Fruit fly (Drosophila melanogaster): Measurements from ENCODE around the gene CG14294.
A peak's percentile ranks its signal among the peaks of the same experiment; 100 is the strongest.

CG14294 gene

DNA sequence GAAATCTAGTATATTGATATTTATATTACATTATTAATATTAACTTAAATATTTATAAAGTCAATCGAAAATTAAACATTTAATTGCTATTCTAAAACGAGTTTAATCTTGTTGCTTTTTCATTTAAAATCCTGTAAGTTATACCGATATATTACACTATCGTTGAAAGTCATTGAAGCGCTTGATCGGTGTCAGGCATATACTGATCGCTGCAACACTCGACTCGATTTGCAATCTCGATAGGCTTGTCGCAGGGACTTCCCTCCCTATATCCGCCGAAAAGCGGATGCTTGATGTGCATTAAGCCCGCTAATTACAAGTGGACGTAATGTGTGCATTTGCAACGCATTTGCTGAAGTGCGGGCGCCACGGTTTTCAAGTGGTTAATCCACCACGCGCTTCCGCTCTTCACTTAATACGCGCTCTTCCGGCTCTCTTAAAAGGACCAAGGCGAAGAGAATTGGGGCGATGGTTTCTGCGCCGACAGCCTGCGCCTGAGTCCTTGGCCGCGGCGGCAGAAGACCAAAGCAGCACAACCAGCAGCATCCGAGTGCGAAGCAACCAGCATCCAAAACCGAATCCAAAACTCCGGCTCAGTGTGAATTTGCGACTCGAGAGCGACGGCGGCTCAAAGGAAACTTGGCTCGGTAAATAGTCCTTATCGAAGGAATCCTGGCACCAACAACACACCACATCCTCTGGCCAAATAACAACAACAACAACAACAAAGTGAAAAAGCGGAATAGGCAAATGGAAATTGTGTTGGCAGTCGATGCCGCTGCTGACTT lies 27.0 kb upstream of the CG14294 start, which contains the start of gene CG42613 (continued):
- TF ChIP-seq CG10565 (GFP tag; optimal IDR thresholded peaks at IDR 0.05) = no peak
- peak; percentile 57 for TF ChIP-seq CG11723 (GFP tag; optimal IDR thresholded peaks at IDR 0.05)
- TF ChIP-seq Sry-β (GFP tag; optimal IDR thresholded peaks at IDR 0.05) = peak; percentile 45
- TF ChIP-seq CG8290 (GFP tag; optimal IDR thresholded peaks at IDR 0.05) = peak; percentile 18
- TF ChIP-seq CG8290 (tag; optimal IDR thresholded peaks at IDR 0.05) = peak; percentile 75 to 93
- peak; percentile 81 for TF ChIP-seq Asciz (GFP tag; optimal IDR thresholded peaks at IDR 0.05)
- peak; percentile 68; the same call in 1 of the 3 replicates for TF ChIP-seq CG34224 (GFP tag; IDR thresholded peaks at IDR 0.05; ENCODE audit: partially characterized antibody)
- no peak for TF ChIP-seq CG14667 (GFP tag; IDR thresholded peaks at IDR 0.05)
- TF ChIP-seq ind (GFP tag; optimal IDR thresholded peaks at IDR 0.05) = peak; percentile 31
- TF ChIP-seq Ets97D (GFP tag; optimal IDR thresholded peaks at IDR 0.05) = peak; percentile 95
- no peak for TF ChIP-seq tna (GFP tag; IDR thresholded peaks at IDR 0.05; ENCODE audit: partially characterized antibody)
- TF ChIP-seq CG12391 (tag; optimal IDR thresholded peaks at IDR 0.05) = peak; percentile 50
- TF ChIP-seq Sry-δ (GFP tag; optimal IDR thresholded peaks at IDR 0.05) = peak; percentile 83
- no peak for TF ChIP-seq Hey (tag; optimal IDR thresholded peaks at IDR 0.05)
- no peak for TF ChIP-seq CG15011 (GFP tag; optimal IDR thresholded peaks at IDR 0.05)

DNA sequence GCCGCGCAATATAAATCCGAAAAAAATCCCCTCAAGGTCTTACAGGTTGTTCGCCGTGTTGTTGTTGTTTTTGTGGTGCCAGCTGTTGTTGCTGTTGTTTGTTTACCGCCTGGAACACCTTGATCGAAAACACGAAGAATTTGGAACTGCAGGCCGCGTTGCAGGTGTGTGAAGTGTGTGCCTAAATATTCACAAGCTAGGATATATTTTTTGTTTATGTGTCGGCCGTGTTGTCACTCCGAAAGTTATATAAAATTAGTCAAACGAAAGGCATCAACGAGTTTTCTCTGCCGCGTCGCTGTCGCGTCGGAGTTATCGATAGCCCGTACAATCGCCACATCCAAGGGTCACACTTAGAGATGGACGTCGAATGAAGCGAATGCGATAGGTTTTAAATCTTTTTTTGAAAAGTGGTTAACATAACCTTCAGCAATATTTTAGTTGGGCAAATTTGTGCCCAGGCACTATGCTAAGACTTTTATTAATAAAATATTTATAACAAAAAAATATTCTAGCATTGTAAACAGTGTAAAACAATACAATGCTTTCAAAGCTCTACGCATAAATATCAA lies 26.4 kb upstream of the CG14294 start, which contains the start of gene Mpc1:
Gene Mpc1 (minus strand): TSS at position 314 of the 572 bp plus-strand sequence.
- TF ChIP-seq grau (tag; optimal IDR thresholded peaks at IDR 0.05) (peak; percentile 30), CG34224 (GFP tag; IDR thresholded peaks at IDR 0.05; ENCODE audit: partially characterized antibody) (peak; percentile 67; the same call in 1 of the 3 replicates), amos (GFP tag; IDR thresholded peaks at IDR 0.05; ENCODE audit: partially characterized antibody) (peak; percentile 85; the same call in 1 of the 2 replicates), HLH4C (GFP tag; IDR thresholded peaks at IDR 0.05; ENCODE audit: partially characterized antibody) (peak; percentile 72), row (GFP tag; IDR thresholded peaks at IDR 0.05) (peak; percentile 86), Adf1 (GFP tag; IDR thresholded peaks at IDR 0.05) (peak; percentile 99), CG7963 (GFP tag; IDR thresholded peaks at IDR 0.05; ENCODE audit: partially characterized antibody) (peak; percentile 68), slbo (GFP tag; IDR thresholded peaks at IDR 0.05) (peak; percentile 55), CG11456 (GFP tag; IDR thresholded peaks at IDR 0.05) (0 out of 3 replicates have a peak, but pooled peaks have one; percentile 54), Dp (GFP tag; optimal IDR thresholded peaks at IDR 0.05) (peak; percentile 69), CG16813 (GFP tag; IDR thresholded peaks at IDR 0.05; ENCODE audit: partially characterized antibody) (peak; percentile 77), CG9797 (GFP tag; optimal IDR thresholded peaks at IDR 0.05) (peak; percentile 67), Hr3 (GFP tag; optimal IDR thresholded peaks at IDR 0.05) (no peak), Scr (GFP tag; IDR thresholded peaks at IDR 0.05; ENCODE audit: partially characterized antibody) (peak; percentile 86), prd (optimal IDR thresholded peaks at IDR 0.05) (no peak), prd (GFP tag; IDR thresholded peaks at IDR 0.05) (0 out of 3 replicates have a peak, but pooled peaks have one; percentile 4), CG1603 (tag; optimal IDR thresholded peaks at IDR 0.05) (peak; percentile 19), D19A (tag; optimal IDR thresholded peaks at IDR 0.05) (peak; percentile 0), esg (GFP tag; conservative IDR thresholded peaks at IDR 0.05) (no peak), sc (optimal IDR thresholded peaks at IDR 0.05) (no peak), sc (GFP tag; optimal IDR thresholded peaks at IDR 0.05) (no peak), kah (GFP tag; optimal IDR thresholded peaks at IDR 0.05) (peak; percentile 85), CG31388 (GFP tag; optimal IDR thresholded peaks at IDR 0.05) (no peak), CG2678 (tag; optimal IDR thresholded peaks at IDR 0.05) (peak; percentile 27), CG2120 (GFP tag; optimal IDR thresholded peaks at IDR 0.05) (peak; percentile 30), Med (GFP tag) (peak; percentile 68), CG14860 (GFP tag; IDR thresholded peaks at IDR 0.05; ENCODE audit: partially characterized antibody) (peak; percentile 60; the same call in 2 of the 3 replicates), CG9817 (tag; optimal IDR thresholded peaks at IDR 0.05) (peak; percentile 21), ato (GFP tag; IDR thresholded peaks at IDR 0.05; ENCODE audit: partially characterized antibody) (peak; percentile 69), sna (GFP tag; IDR thresholded peaks at IDR 0.05; ENCODE audit: partially characterized antibody) (0 out of 2 replicates have a peak, but pooled peaks have one; percentile 64), Opbp (GFP tag; IDR thresholded peaks at IDR 0.05; ENCODE audit: partially characterized antibody) (peak; percentile 84), Hmx (GFP tag; optimal IDR thresholded peaks at IDR 0.05) (no peak), slou (GFP tag; optimal IDR thresholded peaks at IDR 0.05) (no peak)

Measured in whole organism, embryonic.